Fruit fly (Drosophila melanogaster) Kc167 (cell line): ENCODE results near the gene CG42795.

Experiments
- Myc ChIP-seq: fragments of >200 bp; optimal IDR thresholded peaks from 2 replicates; lab custom pipeline; 2017; ENCODE audit warnings: missing external identifiers
- Sin3A ChIP-seq: fragments of >200 bp; optimal IDR thresholded peaks from 2 replicates; lab custom pipeline; 2018; ENCODE audit warnings: missing external identifiers
- h ChIP-seq: fragments of >200 bp; optimal IDR thresholded peaks from 3 replicates; lab custom pipeline; 2018; ENCODE audit warnings: missing external identifiers
- insv ChIP-seq: fragments of >200 bp; optimal IDR thresholded peaks from 3 replicates; lab custom pipeline; 2018; ENCODE audit warnings: missing external identifiers
- psq ChIP-seq: fragments of >200 bp; optimal IDR thresholded peaks from 2 replicates; lab custom pipeline; 2017; ENCODE audit warnings: missing external identifiers
- ttk ChIP-seq: sonication (Bioruptor generic); optimal IDR thresholded peaks from 2 replicates; lab custom pipeline; 2017; ENCODE audit warnings: missing external identifiers

Gene CG42795

DNA sequence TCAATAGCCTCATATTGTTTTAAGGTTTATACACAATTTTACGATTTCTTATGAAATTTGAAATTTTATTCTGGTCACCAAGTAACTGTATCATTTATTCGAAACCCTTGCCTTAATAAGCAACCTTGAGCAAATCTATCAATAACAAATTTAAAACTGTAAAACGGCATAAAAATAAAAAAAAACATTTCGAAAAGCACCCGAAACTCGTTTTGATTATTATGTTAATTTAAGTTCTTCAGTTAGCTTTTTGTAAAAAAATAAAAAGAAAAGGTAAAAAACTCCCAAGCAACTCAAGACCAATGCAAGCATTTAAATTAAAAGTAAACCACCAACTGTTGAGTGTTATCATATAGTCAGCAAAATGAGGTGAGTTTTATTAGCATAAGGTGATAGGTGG lies at the start of gene CG42795:
CG42795 (plus strand) TSS at position 301 of the 400 bp plus-strand sequence.
- TF ChIP-seq Myc (lab: Kevin White, UChicago) (no peak), ttk (lab: Kevin White, UChicago) (no peak), Sin3A (lab: Kevin White, UChicago) (no peak), h (lab: Kevin White, UChicago) (no peak), psq (lab: Kevin White, UChicago) (no peak), insv (lab: Kevin White, UChicago) (no peak)

DNA sequence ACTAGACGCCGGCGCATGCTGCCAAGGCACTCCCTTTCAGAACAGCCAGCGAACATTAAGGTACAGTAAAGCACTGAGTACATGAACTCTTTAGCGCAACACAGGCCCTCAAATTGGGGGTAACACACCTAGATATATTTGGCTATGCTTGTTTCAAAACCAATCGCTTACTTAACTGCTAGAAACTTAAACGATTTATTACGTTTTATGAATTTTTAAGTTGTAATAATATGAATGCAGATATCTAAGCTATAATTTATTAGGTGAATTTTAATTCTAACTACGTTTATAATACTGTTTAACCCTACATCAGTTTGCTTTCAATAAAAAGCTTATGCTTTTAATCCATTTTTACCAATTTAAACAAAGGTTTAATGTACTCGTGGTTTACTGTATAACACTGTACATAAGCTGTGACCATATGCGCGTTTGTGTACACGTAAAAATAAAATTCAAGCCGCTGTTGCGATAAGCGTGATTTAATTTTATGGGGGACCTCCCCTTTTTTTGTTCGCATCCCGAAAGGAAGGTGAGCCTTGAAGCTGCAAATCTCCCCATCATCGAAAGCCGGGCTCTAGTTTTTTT lies 48.5 kb upstream of the CG42795 start:
- TF ChIP-seq ttk (lab: Kevin White, UChicago) (no peak), Myc (lab: Kevin White, UChicago) (no peak), insv (lab: Kevin White, UChicago) (no peak), h (lab: Kevin White, UChicago) (no peak)

DNA sequence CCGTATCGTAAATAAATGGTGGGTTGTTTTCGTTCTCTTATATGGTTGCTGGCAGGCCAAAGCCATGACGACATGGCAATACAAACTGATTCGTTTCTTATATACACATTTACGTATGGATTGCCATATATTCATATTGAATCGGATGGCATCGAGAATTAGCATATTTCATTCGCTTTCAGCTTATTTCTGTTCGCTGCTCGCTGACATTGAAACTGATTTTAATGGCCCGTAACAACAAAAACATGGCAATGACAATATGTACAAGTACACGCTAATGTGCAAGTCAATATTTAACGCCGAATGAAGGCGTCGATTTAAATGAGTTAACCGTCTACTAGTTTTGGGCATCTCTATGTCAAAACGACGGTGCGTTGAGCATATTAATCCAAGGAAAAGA lies 39.5 kb upstream of the CG42795 start:
- TF ChIP-seq ttk (lab: Kevin White, UChicago) (no peak), Sin3A (lab: Kevin White, UChicago) (no peak), Myc (lab: Kevin White, UChicago) (no peak), h (lab: Kevin White, UChicago) (no peak), insv (lab: Kevin White, UChicago) (no peak), psq (lab: Kevin White, UChicago) (no peak)

DNA sequence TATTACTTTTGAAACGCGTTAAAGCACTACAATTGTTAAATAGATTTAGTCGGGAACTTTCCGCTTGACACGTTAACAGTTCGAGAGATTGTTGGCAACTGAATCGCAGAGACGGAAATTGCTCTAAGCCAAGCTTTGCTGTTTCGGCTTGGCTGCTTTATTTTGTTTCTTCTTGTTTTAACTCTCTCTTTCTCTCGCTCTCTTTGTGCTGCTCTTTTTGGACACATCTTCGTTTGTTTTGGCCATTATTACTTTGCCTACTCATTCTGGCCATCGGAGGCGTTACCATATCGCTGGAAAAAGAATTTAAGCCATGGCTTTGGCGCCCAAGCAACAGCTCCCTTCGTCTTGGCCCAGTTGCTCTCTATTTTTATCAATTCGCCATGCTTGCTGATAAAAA lies 36.0 kb upstream of the CG42795 start, which contains the start of gene CG12814:
CG12814 (minus strand) TSS at position 84 of the 400 bp plus-strand sequence.
- no peak for TF ChIP-seq psq (lab: Kevin White, UChicago)
- TF ChIP-seq Myc (lab: Kevin White, UChicago), result no peak
- TF ChIP-seq insv (lab: Kevin White, UChicago), result no peak
- no peak for TF ChIP-seq ttk (lab: Kevin White, UChicago)
- TF ChIP-seq h (lab: Kevin White, UChicago), result no peak
- no peak for TF ChIP-seq Sin3A (lab: Kevin White, UChicago)

DNA sequence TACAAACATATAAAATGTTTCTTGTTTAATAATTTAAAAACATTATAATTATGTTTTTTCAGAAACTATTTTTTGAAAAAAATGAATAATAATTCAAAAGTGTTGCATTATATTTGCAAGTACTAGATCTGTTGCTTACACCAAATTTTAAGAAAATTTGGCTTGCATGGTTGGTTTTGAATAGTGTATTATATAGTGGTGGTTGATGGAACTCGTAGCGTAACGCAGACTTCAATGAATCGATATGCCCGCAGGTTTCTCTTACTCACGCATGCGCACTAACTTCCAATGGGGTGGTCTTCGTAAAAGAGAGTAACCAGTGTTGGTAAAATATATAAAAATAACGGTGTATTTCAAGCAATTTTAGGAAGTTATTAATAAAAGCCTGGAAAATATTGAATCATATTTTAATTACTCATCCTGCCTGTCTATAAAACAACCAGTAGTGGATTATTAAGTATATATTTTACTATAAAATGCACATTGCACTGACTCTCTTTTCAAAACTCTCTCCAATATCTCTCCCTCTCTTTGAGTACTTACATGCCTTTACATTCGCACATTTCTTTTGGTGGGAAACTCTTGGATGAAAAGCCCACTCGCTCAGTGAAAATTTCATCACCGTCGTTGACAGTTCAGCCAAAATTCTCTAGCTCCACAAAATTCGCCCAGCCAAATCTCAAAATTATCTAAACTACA lies 35.3 kb upstream of the CG42795 start, which contains the start of gene Syn:
Syn (plus strand) TSS at position 606 of the 699 bp plus-strand sequence.
- TF ChIP-seq insv (lab: Kevin White, UChicago) (no peak), h (lab: Kevin White, UChicago) (no peak), psq (lab: Kevin White, UChicago) (no peak), Sin3A (lab: Kevin White, UChicago) (no peak), Myc (lab: Kevin White, UChicago) (no peak), ttk (lab: Kevin White, UChicago) (no peak)

DNA sequence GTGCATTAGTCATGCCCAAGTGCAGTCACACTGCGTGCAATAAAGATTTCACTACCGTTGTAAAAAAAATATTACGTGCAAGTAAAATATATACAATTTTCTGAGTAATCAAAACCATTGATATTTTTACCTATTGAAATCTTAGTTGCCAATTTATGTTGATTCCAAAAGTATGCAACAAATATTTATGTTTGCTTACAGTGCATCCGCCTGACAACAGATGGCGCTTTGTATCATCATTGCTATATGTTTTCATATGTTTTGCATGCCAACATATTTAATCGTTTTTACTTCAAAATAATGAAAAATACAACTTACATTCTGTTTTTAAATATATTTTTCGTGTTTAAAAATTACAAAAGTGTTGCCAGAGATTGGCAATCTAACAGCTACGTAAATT lies 21.9 kb upstream of the CG42795 start:
- no peak for TF ChIP-seq h (lab: Kevin White, UChicago)
- TF ChIP-seq psq (lab: Kevin White, UChicago), result no peak
- TF ChIP-seq Sin3A (lab: Kevin White, UChicago), result no peak
- no peak for TF ChIP-seq insv (lab: Kevin White, UChicago)
- no peak for TF ChIP-seq Myc (lab: Kevin White, UChicago)
- TF ChIP-seq ttk (lab: Kevin White, UChicago), result no peak

DNA sequence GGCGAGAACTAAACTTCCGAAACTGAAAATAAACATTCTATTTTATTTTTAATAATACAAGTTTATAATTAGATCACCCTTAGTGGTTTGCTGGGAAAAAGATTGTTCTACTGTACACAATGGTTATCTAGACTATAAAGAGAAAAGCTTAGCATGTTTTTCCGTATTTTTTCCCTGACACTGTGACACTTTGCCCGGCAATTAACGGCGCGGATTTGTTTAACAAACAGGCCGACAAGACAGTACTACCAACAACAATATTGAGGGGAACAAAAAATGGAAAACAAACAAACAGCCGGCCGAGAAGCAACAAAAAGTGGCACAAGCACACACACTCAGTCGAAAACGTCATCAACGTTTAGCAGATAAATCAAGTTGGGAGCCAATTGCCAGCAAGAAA lies 18.8 kb upstream of the CG42795 start:
- TF ChIP-seq Myc (lab: Kevin White, UChicago) (no peak), Sin3A (lab: Kevin White, UChicago) (no peak), insv (lab: Kevin White, UChicago) (no peak), ttk (lab: Kevin White, UChicago) (no peak), h (lab: Kevin White, UChicago) (no peak), psq (lab: Kevin White, UChicago) (no peak)

DNA sequence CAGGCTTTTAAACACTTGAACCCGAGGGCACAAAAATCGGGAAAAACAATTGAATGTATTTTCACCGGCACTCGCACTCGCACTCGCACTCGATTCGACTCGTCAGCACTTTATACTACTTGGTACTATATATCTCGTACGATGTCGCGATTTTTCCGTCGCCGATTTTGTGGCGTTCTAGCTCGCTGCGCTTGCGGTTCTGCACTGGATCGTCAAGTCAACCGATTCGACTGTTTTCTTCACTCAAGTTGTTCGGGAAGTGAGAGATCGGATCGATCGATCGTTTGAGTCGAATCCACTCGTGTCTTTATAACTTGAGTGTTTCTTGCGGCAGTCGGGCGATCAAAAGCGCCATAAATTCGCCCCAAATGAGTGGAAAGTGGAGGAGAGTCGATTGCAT lies 12.7 kb upstream of the CG42795 start, which contains the start of gene Timp:
Timp (minus strand) TSS at position 209 of the 400 bp plus-strand sequence.
- TF ChIP-seq Sin3A (lab: Kevin White, UChicago) (no peak), Myc (lab: Kevin White, UChicago) (no peak), insv (lab: Kevin White, UChicago) (no peak), psq (lab: Kevin White, UChicago) (no peak), h (lab: Kevin White, UChicago) (no peak), ttk (lab: Kevin White, UChicago) (no peak)

DNA sequence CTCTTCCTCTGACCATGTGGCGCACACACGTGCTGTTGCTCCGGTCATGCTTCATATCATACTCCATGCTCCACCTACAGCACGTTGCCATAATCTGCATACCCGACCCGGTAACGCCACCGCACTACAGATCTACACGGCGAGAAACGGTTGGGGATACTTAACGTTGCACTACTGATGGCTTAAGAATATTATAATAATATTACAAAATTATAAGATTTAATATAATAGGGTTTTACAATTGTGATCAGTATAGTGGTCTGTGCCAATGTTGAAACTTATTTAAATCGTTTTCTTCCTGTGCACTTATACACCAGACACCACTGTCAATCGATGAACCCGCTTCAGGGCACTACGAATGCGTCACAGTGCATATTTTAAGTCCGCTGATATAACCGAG lies 12.1 kb upstream of the CG42795 start:
- TF ChIP-seq Myc (lab: Kevin White, UChicago), result no peak
- no peak for TF ChIP-seq psq (lab: Kevin White, UChicago)
- TF ChIP-seq insv (lab: Kevin White, UChicago), result no peak
- no peak for TF ChIP-seq h (lab: Kevin White, UChicago)
- no peak for TF ChIP-seq ttk (lab: Kevin White, UChicago)
- TF ChIP-seq Sin3A (lab: Kevin White, UChicago), result no peak

DNA sequence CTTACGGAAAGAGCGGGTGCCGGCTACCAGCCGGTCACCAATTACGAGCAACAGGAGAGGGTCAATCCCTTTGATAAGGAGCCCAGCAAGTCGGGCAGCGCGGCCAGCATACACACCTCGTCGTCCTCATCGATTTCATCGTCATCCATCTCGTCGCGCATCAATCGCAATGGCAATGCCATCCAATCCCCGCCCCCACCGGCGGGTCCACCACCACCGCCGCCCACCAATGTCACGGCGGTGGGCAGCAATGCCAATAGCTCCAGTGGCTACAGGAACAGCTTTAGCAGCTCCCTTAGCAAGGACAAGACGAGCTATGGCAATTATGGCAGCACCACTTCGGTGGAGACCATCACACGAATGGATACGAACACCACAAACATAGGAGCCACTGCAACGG lies 7.5 kb upstream of the CG42795 start:
- TF ChIP-seq psq (lab: Kevin White, UChicago), result no peak

DNA sequence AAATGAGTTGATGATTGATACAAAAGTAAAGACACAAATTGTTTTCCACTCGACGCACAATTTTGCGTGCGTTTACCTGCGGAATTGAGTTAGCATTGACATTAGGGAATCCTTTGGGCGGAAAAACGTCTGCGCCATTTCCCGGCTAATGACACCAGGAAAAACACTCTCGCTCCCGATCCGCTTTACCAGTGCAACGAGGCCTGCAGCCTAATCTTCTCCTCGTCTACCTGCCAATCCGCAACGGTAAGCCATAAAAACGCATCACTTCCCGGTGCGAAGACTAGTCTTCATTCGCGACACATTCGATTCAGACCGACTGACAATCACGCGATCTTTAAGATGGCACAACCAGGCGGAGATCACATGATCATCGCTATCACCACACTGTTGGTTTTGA lies 3.1 kb upstream of the CG42795 start, which contains the start of gene CG12420:
CG12420 (plus strand) TSS at position 283 of the 400 bp plus-strand sequence.
- no peak for TF ChIP-seq Myc (lab: Kevin White, UChicago)
- TF ChIP-seq insv (lab: Kevin White, UChicago), result no peak
- no peak for TF ChIP-seq Sin3A (lab: Kevin White, UChicago)
- TF ChIP-seq ttk (lab: Kevin White, UChicago), result no peak
- TF ChIP-seq psq (lab: Kevin White, UChicago), result no peak
- no peak for TF ChIP-seq h (lab: Kevin White, UChicago)
